Worm (Caenorhabditis elegans): ENCODE data around the gene R05A10.1.

DNA sequence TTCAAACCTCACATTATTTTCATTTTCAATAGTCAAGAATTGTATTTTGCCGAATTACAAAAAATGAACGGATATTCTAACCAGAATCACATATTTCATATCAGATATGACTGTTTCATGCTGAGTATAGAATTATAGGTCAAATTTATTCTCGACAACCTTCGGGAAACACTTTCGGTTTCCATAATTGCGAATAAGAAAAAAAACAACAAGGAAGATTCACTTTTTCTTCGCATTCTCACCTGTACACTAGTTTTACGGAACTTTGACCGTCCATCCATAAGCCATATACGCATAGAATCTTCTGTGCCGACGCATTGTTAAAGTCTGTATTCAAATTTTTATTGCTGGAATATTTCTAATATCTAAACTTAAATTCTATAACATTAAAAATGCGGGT lies 36.6 kb upstream of the R05A10.1 start, which contains the start of gene oac-37:
- TF ChIP-seq W03F9.2 (tag; optimal IDR thresholded peaks at IDR 0.05) = no peak
- no peak for TF ChIP-seq him-1 (tag; optimal IDR thresholded peaks at IDR 0.05)
- TF ChIP-seq dao-5 (tag; optimal IDR thresholded peaks at IDR 0.05) = no peak
